Worm (Caenorhabditis elegans) whole organism, L1 larva: ENCODE data around the gene nhr-256.
A peak's percentile ranks its signal among the peaks of the same experiment; 100 is the strongest.

Experiments used
- C04F5.9 ChIP-seq: sonication (generic microtip); optimal IDR thresholded peaks from 2 replicates; lab custom pipeline; 2016; ENCODE audit warnings: missing genetic modification characterization, missing compliant biosample characterization
- C16A3.4 ChIP-seq: fragments of 150-350 bp; optimal IDR thresholded peaks from 2 replicates; lab custom pipeline; 2014; ENCODE audit warnings: missing biosample characterization, missing genetic modification characterization
- C34B4.2 ChIP-seq: sonication (generic microtip); optimal IDR thresholded peaks from 2 replicates; lab custom pipeline; 2017; ENCODE audit warnings: mild to moderate bottlenecking, missing genetic modification characterization, missing compliant biosample characterization
- Y116A8C.19 ChIP-seq: sonication (generic microtip); optimal IDR thresholded peaks from 2 replicates; lab custom pipeline; 2016; ENCODE audit warnings: missing compliant biosample characterization, missing genetic modification characterization, borderline replicate concordance
- aha-1 ChIP-seq: fragments of 150-350 bp; optimal IDR thresholded peaks from 2 replicates; lab custom pipeline; 2014; ENCODE audit warnings: missing biosample characterization, missing genetic modification characterization
- alr-1 ChIP-seq: fragments of 200-800 bp; sonication (Bioruptor generic); optimal IDR thresholded peaks from 2 replicates; lab custom pipeline; 2018; ENCODE audit warnings: borderline replicate concordance, mild to moderate bottlenecking, missing genetic modification characterization, missing compliant biosample characterization
- aly-2 ChIP-seq: fragments of 150-350 bp; optimal IDR thresholded peaks from 2 replicates; lab custom pipeline; 2014; ENCODE audit warnings: missing biosample characterization, missing genetic modification characterization
- ceh-8 ChIP-seq: fragments of 200-800 bp; sonication (Bioruptor generic); optimal IDR thresholded peaks from 2 replicates; lab custom pipeline; 2018; ENCODE audit warnings: mild to moderate bottlenecking, missing genetic modification characterization, moderate library complexity, missing compliant biosample characterization
- ceh-88 ChIP-seq: fragments of 200-800 bp; sonication (Bioruptor generic); IDR thresholded peaks from 2 replicates; pipeline ENCODE4 v1.3.6; 2022; ENCODE audit warnings: missing genetic modification characterization, missing compliant biosample characterization
- dpl-1 ChIP-seq, 3 experiments: fragments of 150-350 bp in 2 of 3; sonication (generic microtip) in 1 of 3; optimal IDR thresholded peaks; 2 replicates each; lab custom pipeline; 2014 to 2017; ENCODE audit warnings: missing biosample characterization in 3 of 3, missing genetic modification characterization in 3 of 3, missing genetic modification reagents in 3 of 3
- efl-3 ChIP-seq: fragments of 200-800 bp; sonication (Bioruptor generic); optimal IDR thresholded peaks from 2 replicates; lab custom pipeline; 2018; ENCODE audit warnings: mild to moderate bottlenecking, missing genetic modification characterization, missing compliant biosample characterization
- egl-27 ChIP-seq, 2 experiments: fragments of 150-350 bp in 1 of 2; sonication (generic microtip); optimal IDR thresholded peaks; 3 replicates each; lab custom pipeline; 2017 to 2018; ENCODE audit warnings: missing biosample characterization in 2 of 2, missing genetic modification characterization in 2 of 2, missing genetic modification reagents in 2 of 2
- elt-3 ChIP-seq, 6 experiments: fragments of 150-350 bp in 1 of 6; sonication (generic microtip); optimal IDR thresholded peaks; 2 replicates each; lab custom pipeline; 2017 to 2018; ENCODE audit warnings: missing biosample characterization in 6 of 6, missing genetic modification characterization in 6 of 6, inconsistent platforms in 1 of 6
- ets-5 ChIP-seq: fragments of 200-800 bp; sonication (Bioruptor generic); IDR thresholded peaks from 2 replicates; pipeline ENCODE4 v1.3.6; 2022; ENCODE audit warnings: missing genetic modification characterization, missing compliant biosample characterization
- fkh-4 ChIP-seq: sonication (generic microtip); optimal IDR thresholded peaks from 2 replicates; lab custom pipeline; 2016; ENCODE audit warnings: missing compliant biosample characterization, missing genetic modification characterization, borderline replicate concordance
- fos-1 ChIP-seq: fragments of 150-350 bp; optimal IDR thresholded peaks from 2 replicates; lab custom pipeline; 2014; ENCODE audit warnings: missing biosample characterization, missing genetic modification characterization
- hpl-2 ChIP-seq: fragments of 150-350 bp; optimal IDR thresholded peaks from 2 replicates; lab custom pipeline; 2014; ENCODE audit warnings: missing biosample characterization, missing genetic modification reagents, missing genetic modification characterization
- irx-1 ChIP-seq: sonication (generic microtip); optimal IDR thresholded peaks from 2 replicates; lab custom pipeline; 2016; ENCODE audit warnings: missing genetic modification characterization, missing compliant biosample characterization
- isw-1 ChIP-seq: fragments of 200-800 bp; sonication (Bioruptor generic); IDR thresholded peaks from 2 replicates; pipeline ENCODE4 v1.3.6; 2022; ENCODE audit warnings: missing genetic modification characterization, missing compliant biosample characterization
- lin-35 ChIP-seq, 2 experiments: fragments of 150-350 bp; optimal IDR thresholded peaks; 2 replicates each; lab custom pipeline; 2014; ENCODE audit warnings: missing biosample characterization in 2 of 2, missing genetic modification characterization in 2 of 2, missing genetic modification reagents in 2 of 2
- lsy-2 ChIP-seq, 2 experiments: fragments of 150-350 bp; optimal IDR thresholded peaks; 2 replicates each; lab custom pipeline; 2014; ENCODE audit warnings: missing biosample characterization in 2 of 2, missing genetic modification characterization in 2 of 2
- nhr-12 ChIP-seq: sonication (generic microtip); optimal IDR thresholded peaks from 2 replicates; lab custom pipeline; 2017; ENCODE audit warnings: missing biosample characterization, missing genetic modification characterization
- nhr-20 ChIP-seq: sonication (generic microtip); optimal IDR thresholded peaks from 2 replicates; lab custom pipeline; 2016; ENCODE audit warnings: mild to moderate bottlenecking, missing genetic modification characterization, missing compliant biosample characterization
- nhr-47 ChIP-seq: sonication (generic microtip); optimal IDR thresholded peaks from 2 replicates; lab custom pipeline; 2016; ENCODE audit warnings: mild to moderate bottlenecking, missing genetic modification characterization, moderate library complexity, missing compliant biosample characterization
- nhr-76 ChIP-seq: sonication (generic microtip); optimal IDR thresholded peaks from 2 replicates; lab custom pipeline; 2017; ENCODE audit warnings: missing biosample characterization, missing genetic modification characterization
- nhr-84 ChIP-seq: sonication (generic microtip); optimal IDR thresholded peaks from 2 replicates; lab custom pipeline; 2017; ENCODE audit warnings: missing biosample characterization, missing genetic modification characterization
- pqm-1 ChIP-seq: sonication (generic microtip); optimal IDR thresholded peaks from 3 replicates; lab custom pipeline; 2017; ENCODE audit warnings: missing biosample characterization, missing genetic modification characterization
- snpc-4 ChIP-seq: fragments of 150-350 bp; optimal IDR thresholded peaks from 2 replicates; lab custom pipeline; 2014; ENCODE audit warnings: missing biosample characterization, missing genetic modification characterization
- sox-4 ChIP-seq: sonication (generic microtip); optimal IDR thresholded peaks from 2 replicates; lab custom pipeline; 2016; ENCODE audit warnings: missing genetic modification characterization, missing compliant biosample characterization
- sptf-1 ChIP-seq: fragments of 150-350 bp; optimal IDR thresholded peaks from 2 replicates; lab custom pipeline; 2014; ENCODE audit warnings: missing biosample characterization, missing genetic modification characterization
- swsn-7 ChIP-seq: sonication (generic microtip); optimal IDR thresholded peaks from 2 replicates; lab custom pipeline; 2016; ENCODE audit warnings: missing genetic modification characterization, missing compliant biosample characterization
- tbx-2 ChIP-seq: sonication (generic microtip); optimal IDR thresholded peaks from 2 replicates; lab custom pipeline; 2016; ENCODE audit warnings: missing genetic modification characterization, missing compliant biosample characterization
- tlp-1 ChIP-seq: fragments of 150-350 bp; optimal IDR thresholded peaks from 2 replicates; lab custom pipeline; 2014; ENCODE audit warnings: missing biosample characterization, missing genetic modification characterization
- unc-98 ChIP-seq: fragments of 200-800 bp; sonication (Bioruptor generic); IDR thresholded peaks from 2 replicates; pipeline ENCODE4 v1.3.6; 2022; ENCODE audit warnings: missing genetic modification characterization, missing compliant biosample characterization
- zip-4 ChIP-seq: fragments of 200-800 bp; sonication (Bioruptor generic); optimal IDR thresholded peaks from 2 replicates; lab custom pipeline; 2018; ENCODE audit warnings: mild to moderate bottlenecking, missing genetic modification characterization, moderate library complexity, missing compliant biosample characterization
- ztf-11 ChIP-seq, 2 experiments: sonication (generic microtip); optimal IDR thresholded peaks; 2 replicates each; lab custom pipeline; 2016 to 2017; ENCODE audit warnings: missing genetic modification characterization in 2 of 2, missing biosample characterization in 1 of 2, missing compliant biosample characterization in 1 of 2

The nhr-256 gene

ce11 chrV:1731918-1732317 lies 11.7 kb upstream of the nhr-256 start, which contains the start of gene gst-21:
Gene gst-21 (minus strand): TSS chrV:1732018.
- TF ChIP-seq nhr-20 (tag; lab: Kevin White, UChicago), result peak; percentile 29
- TF ChIP-seq dpl-1 (GFP tag; optimal IDR thresholded peaks at IDR 0.05; lab: Kevin White, UChicago), result no peak
- TF ChIP-seq, all 84 proteins: peak for 1

- TF ChIP-seq fkh-4 (tag; lab: Kevin White, UChicago), result no peak
- no peak for TF ChIP-seq nhr-76 (tag; lab: Kevin White, UChicago)
These were observed 9.0 kb upstream of the nhr-256 start, which contains the start of gene str-160 for ce11 chrV:1734569-1734968. Gene str-160 (plus strand): TSS chrV:1734869.

- TF ChIP-seq ceh-88 (GFP tag; lab: Robert Waterston, UW), result no peak
- TF ChIP-seq aly-2, result no peak
- no peak for TF ChIP-seq zip-4 (GFP tag; lab: Kevin White, UChicago)
- TF ChIP-seq hpl-2 (GFP tag; lab: Kevin White, UChicago), result no peak
- no peak for TF ChIP-seq aha-1 (tag; lab: Kevin White, UChicago)
- no peak for TF ChIP-seq C16A3.4 (tag; lab: Kevin White, UChicago)
- no peak for TF ChIP-seq irx-1 (tag; lab: Kevin White, UChicago)
- TF ChIP-seq lin-35 (GFP tag; optimal IDR thresholded peaks at IDR 0.05; lab: Kevin White, UChicago), result no peak
- no peak for TF ChIP-seq unc-98 (GFP tag; lab: Robert Waterston, UW)
- no peak for TF ChIP-seq snpc-4 (tag; lab: Kevin White, UChicago)
- no peak for TF ChIP-seq ets-5 (GFP tag; lab: Robert Waterston, UW)
- no peak for TF ChIP-seq C34B4.2 (tag; lab: Kevin White, UChicago)
- no peak for TF ChIP-seq swsn-7 (tag; lab: Kevin White, UChicago)
- no peak for TF ChIP-seq alr-1
- TF ChIP-seq Y116A8C.19 (tag; lab: Kevin White, UChicago), result no peak
- no peak for TF ChIP-seq pqm-1 (tag; lab: Kevin White, UChicago)
- no peak for TF ChIP-seq tlp-1 (tag; lab: Kevin White, UChicago)
These were observed 2.5 kb upstream of the nhr-256 start, which contains the start of gene srab-25 for ce11 chrV:1741074-1741473. Gene srab-25 (minus strand): TSS chrV:1741174.

ce11 chrV:1749053-1749452 lies 5.5 kb downstream of the nhr-256 start, which contains the start of gene ZK697.8:
Gene ZK697.8 (minus strand): TSS chrV:1749153.
- TF ChIP-seq fos-1 (tag; lab: Kevin White, UChicago) (no peak), nhr-12 (tag; lab: Kevin White, UChicago) (no peak), ztf-11 (tag; optimal IDR thresholded peaks at IDR 0.05; lab: Kevin White, UChicago) (no peak), nhr-47 (tag; lab: Kevin White, UChicago) (no peak), sptf-1 (tag; lab: Kevin White, UChicago) (no peak), elt-3 (tag; optimal IDR thresholded peaks at IDR 0.05; lab: Kevin White, UChicago) (no peak), ceh-8 (GFP tag; lab: Kevin White, UChicago) (no peak), aly-2 (no peak), tlp-1 (tag; lab: Kevin White, UChicago) (no peak), C04F5.9 (tag; lab: Kevin White, UChicago) (no peak), sox-4 (tag; lab: Kevin White, UChicago) (no peak), lsy-2 (tag; optimal IDR thresholded peaks at IDR 0.05; lab: Kevin White, UChicago) (no peak), efl-3 (GFP tag; lab: Kevin White, UChicago) (no peak), fkh-4 (tag; lab: Kevin White, UChicago) (no peak), nhr-84 (tag; lab: Kevin White, UChicago) (no peak)

- TF ChIP-seq isw-1 (no peak), lsy-2 (tag; optimal IDR thresholded peaks at IDR 0.05; lab: Kevin White, UChicago) (no peak), tbx-2 (no peak), egl-27 (tag; optimal IDR thresholded peaks at IDR 0.05; lab: Kevin White, UChicago) (no peak)
These were observed 7.9 kb downstream of the nhr-256 start, which contains the start of gene srh-199 for ce11 chrV:1751449-1751848. Gene srh-199 (minus strand): TSS chrV:1751549.
